Fruit fly (Drosophila melanogaster) whole organism, embryonic: ENCODE measurements around the gene haf.

Source experiments
- Antp ChIP-seq: fragments of 200-800 bp; sonication (Bioruptor generic); optimal IDR thresholded peaks from 3 replicates; lab custom pipeline; 2016; ENCODE audit warnings: missing biosample characterization, missing genetic modification characterization
- CG10147 ChIP-seq: fragments of 200-800 bp; sonication (Bioruptor generic); optimal IDR thresholded peaks from 2 replicates; lab custom pipeline; 2019; ENCODE audit warnings: missing biosample characterization, mild to moderate bottlenecking, missing genetic modification characterization, moderate library complexity
- CG1024 ChIP-seq: fragments of 200-800 bp; sonication (Bioruptor generic); IDR thresholded peaks from 2 replicates; pipeline ENCODE4 v1.3.6; 2022; ENCODE audit warnings: missing biosample characterization, missing genetic modification characterization
- CG11085 ChIP-seq: fragments of 200-800 bp; sonication (Bioruptor generic); IDR thresholded peaks from 2 replicates; pipeline ENCODE4 v1.3.6; 2022; ENCODE audit warnings: missing biosample characterization, missing genetic modification characterization
- CG12659 ChIP-seq: fragments of 200-800 bp; sonication (Bioruptor generic); optimal IDR thresholded peaks from 3 replicates; lab custom pipeline; 2017; ENCODE audit warnings: mild to moderate bottlenecking, missing biosample characterization, missing genetic modification reagents, missing genetic modification characterization
- CG13287 ChIP-seq: fragments of 200-800 bp; sonication (Bioruptor generic); IDR thresholded peaks from 2 replicates; pipeline ENCODE4 v1.3.6; 2022; ENCODE audit warnings: missing biosample characterization, missing genetic modification characterization; ENCODE audit not compliant: partially characterized antibody
- CG13894 ChIP-seq: fragments of 200-800 bp; sonication (Bioruptor generic); optimal IDR thresholded peaks from 3 replicates; lab custom pipeline; 2018; ENCODE audit warnings: missing biosample characterization, mild to moderate bottlenecking, missing genetic modification characterization, moderate library complexity
- CG14710 ChIP-seq: fragments of 200-800 bp; sonication (Bioruptor generic); optimal IDR thresholded peaks from 3 replicates; lab custom pipeline; 2019; ENCODE audit warnings: missing biosample characterization, mild to moderate bottlenecking, missing genetic modification characterization, moderate library complexity
- CG15011 ChIP-seq: fragments of 200-800 bp; sonication (Bioruptor generic); optimal IDR thresholded peaks from 3 replicates; lab custom pipeline; 2018; ENCODE audit warnings: missing biosample characterization, mild to moderate bottlenecking, missing genetic modification characterization
- CG15073 ChIP-seq: fragments of 200-800 bp; sonication (Bioruptor generic); optimal IDR thresholded peaks from 2 replicates; lab custom pipeline; 2016; ENCODE audit warnings: missing biosample characterization, missing genetic modification characterization
- CG15479 ChIP-seq: fragments of 200-800 bp; sonication (Bioruptor generic); optimal IDR thresholded peaks from 3 replicates; lab custom pipeline; 2019; ENCODE audit warnings: missing biosample characterization, mild to moderate bottlenecking, missing genetic modification characterization, moderate library complexity
- CG15696 ChIP-seq: fragments of 200-800 bp; sonication (Bioruptor generic); optimal IDR thresholded peaks from 2 replicates; lab custom pipeline; 2019; ENCODE audit warnings: missing biosample characterization, mild to moderate bottlenecking, missing genetic modification characterization, moderate library complexity
- CG16779 ChIP-seq: fragments of 200-800 bp; sonication (Bioruptor generic); IDR thresholded peaks from 2 replicates; pipeline ENCODE4 v1.3.6; 2022; ENCODE audit warnings: missing biosample characterization, missing genetic modification characterization
- CG1832 ChIP-seq: fragments of 200-800 bp; sonication (Bioruptor generic); optimal IDR thresholded peaks from 2 replicates; lab custom pipeline; 2017; ENCODE audit warnings: missing biosample characterization, mild to moderate bottlenecking, missing genetic modification characterization, inconsistent platforms
- CG2678 ChIP-seq: fragments of 200-800 bp; sonication (Bioruptor generic); optimal IDR thresholded peaks from 3 replicates; lab custom pipeline; 2019; ENCODE audit warnings: missing biosample characterization, mild to moderate bottlenecking, missing genetic modification characterization, moderate library complexity
- CG3065 ChIP-seq: fragments of 200-800 bp; sonication (Bioruptor generic); optimal IDR thresholded peaks from 2 replicates; lab custom pipeline; 2016; ENCODE audit warnings: missing biosample characterization, missing genetic modification characterization
- CG31388 ChIP-seq: fragments of 200-800 bp; sonication (Bioruptor generic); optimal IDR thresholded peaks from 2 replicates; lab custom pipeline; 2016; ENCODE audit warnings: missing biosample characterization, missing genetic modification characterization
- CG33557 ChIP-seq: fragments of 200-800 bp; sonication (Bioruptor generic); optimal IDR thresholded peaks from 2 replicates; lab custom pipeline; 2019; ENCODE audit warnings: missing biosample characterization, mild to moderate bottlenecking, missing genetic modification characterization, moderate library complexity
- CG4404 ChIP-seq: fragments of 200-800 bp; sonication (Bioruptor generic); IDR thresholded peaks from 2 replicates; pipeline ENCODE4 v1.3.6; 2022; ENCODE audit warnings: missing biosample characterization, missing genetic modification characterization
- CG4730 ChIP-seq: fragments of 200-800 bp; sonication (Bioruptor generic); IDR thresholded peaks from 2 replicates; pipeline ENCODE4 v1.3.6; 2022; ENCODE audit warnings: missing biosample characterization, missing genetic modification characterization
- CG5245 ChIP-seq: fragments of 200-800 bp; sonication (Bioruptor generic); optimal IDR thresholded peaks from 3 replicates; lab custom pipeline; 2016; ENCODE audit warnings: missing biosample characterization, missing genetic modification characterization
- CG7556 ChIP-seq: fragments of 200-800 bp; sonication (Bioruptor generic); optimal IDR thresholded peaks from 2 replicates; lab custom pipeline; 2017; ENCODE audit warnings: missing biosample characterization, mild to moderate bottlenecking, missing genetic modification characterization
- CG7963 ChIP-seq: fragments of 200-800 bp; sonication (Bioruptor generic); IDR thresholded peaks from 3 replicates; pipeline ENCODE4 v1.3.6; 2022; ENCODE audit warnings: missing biosample characterization, missing genetic modification characterization; ENCODE audit not compliant: partially characterized antibody
- CG8290 ChIP-seq, 3 experiments: fragments of 200-800 bp; sonication (Bioruptor generic); optimal IDR thresholded peaks; 2 replicates each; lab custom pipeline; 2016 to 2019; ENCODE audit warnings: missing biosample characterization in 3 of 3, missing genetic modification characterization in 3 of 3, mild to moderate bottlenecking in 2 of 3, moderate library complexity in 1 of 3
- Chrac-16 ChIP-seq: fragments of 200-800 bp; sonication (Bioruptor generic); optimal IDR thresholded peaks from 3 replicates; lab custom pipeline; 2016; ENCODE audit warnings: missing biosample characterization, missing genetic modification characterization
- Dip3 ChIP-seq: fragments of 200-800 bp; sonication (Bioruptor generic); optimal IDR thresholded peaks from 3 replicates; lab custom pipeline; 2016; ENCODE audit warnings: missing biosample characterization, missing genetic modification characterization
- Hey ChIP-seq: fragments of 200-800 bp; sonication (Bioruptor generic); optimal IDR thresholded peaks from 3 replicates; lab custom pipeline; 2018; ENCODE audit warnings: missing biosample characterization, mild to moderate bottlenecking, missing genetic modification characterization
- Hsf ChIP-seq: fragments of 200-800 bp; sonication (Bioruptor generic); optimal IDR thresholded peaks from 3 replicates; lab custom pipeline; 2016; ENCODE audit warnings: missing biosample characterization, missing genetic modification characterization
- Lim3 ChIP-seq: fragments of 200-800 bp; sonication (Bioruptor generic); IDR thresholded peaks from 2 replicates; pipeline ENCODE4 v1.3.6; 2022; ENCODE audit warnings: missing biosample characterization, missing genetic modification characterization
- Nf-YA ChIP-seq: fragments of 200-800 bp; sonication (Bioruptor generic); IDR thresholded peaks from 2 replicates; pipeline ENCODE4 v1.3.6; 2022; ENCODE audit warnings: missing biosample characterization, missing genetic modification characterization
- Spps ChIP-seq: fragments of 200-800 bp; sonication (Bioruptor generic); optimal IDR thresholded peaks from 2 replicates; lab custom pipeline; 2018; ENCODE audit warnings: missing biosample characterization, mild to moderate bottlenecking, missing genetic modification characterization
- Usf ChIP-seq: fragments of 200-800 bp; sonication (Bioruptor generic); optimal IDR thresholded peaks from 2 replicates; lab custom pipeline; 2017; ENCODE audit warnings: missing genotype, missing biosample characterization, missing genetic modification characterization
- cad ChIP-seq: fragments of >200 bp; optimal IDR thresholded peaks from 2 replicates; lab custom pipeline; 2017; ENCODE audit warnings: missing biosample characterization, missing genetic modification characterization
- cato ChIP-seq: fragments of 200-800 bp; sonication (Bioruptor generic); optimal IDR thresholded peaks from 2 replicates; lab custom pipeline; 2016; ENCODE audit warnings: missing biosample characterization, missing genetic modification characterization, borderline replicate concordance
- croc ChIP-seq: fragments of 200-800 bp; sonication (Bioruptor generic); conservative IDR thresholded peaks from 3 replicates; pipeline ENCODE4 v1.3.6; 2022; ENCODE audit warnings: missing biosample characterization, missing genetic modification characterization
- dan ChIP-seq: fragments of 200-800 bp; sonication (Bioruptor generic); IDR thresholded peaks from 2 replicates; pipeline ENCODE4 v1.3.6; 2022; ENCODE audit warnings: missing biosample characterization, missing genetic modification characterization
- dm ChIP-seq: fragments of 200-800 bp; sonication (Bioruptor generic); optimal IDR thresholded peaks from 3 replicates; lab custom pipeline; 2016; ENCODE audit warnings: missing biosample characterization, missing genetic modification characterization
- dpn ChIP-seq, 2 experiments: fragments of 200-800 bp; sonication (Bioruptor generic); optimal IDR thresholded peaks; 3 replicates each; lab custom pipeline; 2016; ENCODE audit warnings: missing biosample characterization in 2 of 2, missing genetic modification characterization in 2 of 2
- emc ChIP-seq: fragments of 200-800 bp; sonication (Bioruptor generic); optimal IDR thresholded peaks from 2 replicates; lab custom pipeline; 2016; ENCODE audit warnings: missing biosample characterization, missing genetic modification characterization
- ham ChIP-seq: fragments of 200-800 bp; sonication (Bioruptor generic); IDR thresholded peaks from 2 replicates; pipeline ENCODE4 v1.3.6; 2022; ENCODE audit warnings: missing biosample characterization, missing genetic modification characterization
- ind ChIP-seq: fragments of 200-800 bp; sonication (Bioruptor generic); optimal IDR thresholded peaks from 3 replicates; lab custom pipeline; 2016; ENCODE audit warnings: missing biosample characterization, missing genetic modification characterization
- nmo ChIP-seq: fragments of 200-800 bp; sonication (Bioruptor generic); optimal IDR thresholded peaks from 2 replicates; lab custom pipeline; 2018; ENCODE audit warnings: missing biosample characterization, mild to moderate bottlenecking, missing genetic modification characterization, moderate library complexity
- otp ChIP-seq: fragments of 200-800 bp; sonication (Bioruptor generic); IDR thresholded peaks from 3 replicates; pipeline ENCODE4, ENCODE4 v1.3.6; 2022; ENCODE audit warnings: missing biosample characterization, missing genetic modification characterization
- pan ChIP-seq, 4 experiments: fragments of >200 bp in 3 of 4; fragments of 200-800 bp in 1 of 4; sonication (Bioruptor generic) in 1 of 4; optimal IDR thresholded peaks in 3 of 4; IDR thresholded peaks in 1 of 4; 2 replicates each; pipeline versions ENCODE4 v1.3.6 to Lab custom; 2017 to 2022; ENCODE audit warnings: missing biosample characterization in 2 of 4, missing genetic modification characterization in 2 of 4, mixed read lengths in 1 of 4
- phol ChIP-seq: fragments of 200-800 bp; sonication (Bioruptor generic); optimal IDR thresholded peaks from 3 replicates; lab custom pipeline; 2018; ENCODE audit warnings: missing biosample characterization, mild to moderate bottlenecking, missing genetic modification characterization, moderate library complexity
- pros ChIP-seq: fragments of 200-800 bp; sonication (Bioruptor generic); optimal IDR thresholded peaks from 3 replicates; lab custom pipeline; 2019; ENCODE audit warnings: missing biosample characterization, mild to moderate bottlenecking, missing genetic modification characterization, moderate library complexity
- run ChIP-seq: fragments of 200-800 bp; sonication (Bioruptor generic); optimal IDR thresholded peaks from 3 replicates; lab custom pipeline; 2018; ENCODE audit warnings: missing biosample characterization, mild to moderate bottlenecking, missing genetic modification characterization
- tup ChIP-seq: fragments of 200-800 bp; sonication (Bioruptor generic); optimal IDR thresholded peaks from 2 replicates; lab custom pipeline; 2016; ENCODE audit warnings: missing biosample characterization, mild to moderate bottlenecking, missing genetic modification characterization, moderate library complexity
- zen ChIP-seq: fragments of 200-800 bp; sonication (Bioruptor generic); optimal IDR thresholded peaks from 3 replicates; lab custom pipeline; 2018; ENCODE audit warnings: missing biosample characterization, mild to moderate bottlenecking, missing genetic modification characterization, moderate library complexity

haf gene

dm6 chr2L:1624750-1625149, 69.8 kb downstream of the haf start (continued):
- TF ChIP-seq tup (peak; percentile 32), CG1832 (GFP tag; lab: Kevin White, UChicago) (no peak), CG15696 (tag; lab: Kevin White, UChicago) (no peak), CG7963 (GFP tag; lab: Robert Waterston, UW) (no peak), CG31388 (GFP tag; lab: Kevin White, UChicago) (peak; percentile 11), emc (GFP tag; lab: Kevin White, UChicago) (peak; percentile 10), nmo (GFP tag; lab: Kevin White, UChicago) (peak; percentile 64), CG15073 (GFP tag; lab: Kevin White, UChicago) (no peak), Antp (GFP tag; lab: Kevin White, UChicago) (peak; percentile 85), CG3065 (GFP tag; lab: Kevin White, UChicago) (no peak), CG15011 (GFP tag; lab: Kevin White, UChicago) (peak; percentile 46), dan (GFP tag; lab: Robert Waterston, UW) (no peak), CG11085 (GFP tag; lab: Robert Waterston, UW) (peak; percentile 86), zen (peak; percentile 8), CG10147 (GFP tag; lab: Kevin White, UChicago) (peak; percentile 80), CG2678 (peak; percentile 86), Dip3 (peak; percentile 62), Spps (tag; lab: Kevin White, UChicago) (no peak), croc (GFP tag; lab: Robert Waterston, UW) (peak; percentile 66), CG16779 (GFP tag; lab: Robert Waterston, UW) (peak; percentile 47; the same call in 1 of the 2 replicates), cad (GFP tag; lab: Kevin White, UChicago) (no peak), dm (GFP tag; lab: Kevin White, UChicago) (peak; percentile 1), CG13894 (tag; lab: Kevin White, UChicago) (peak; percentile 84), otp (GFP tag; lab: Robert Waterston, UW) (peak; percentile 72), CG1024 (GFP tag; lab: Robert Waterston, UW) (peak; percentile 75), dpn (GFP tag; optimal IDR thresholded peaks at IDR 0.05; lab: Kevin White, UChicago) (peak; percentile 71 to 79), CG15479 (GFP tag; lab: Kevin White, UChicago) (no peak), CG7556 (GFP tag; lab: Kevin White, UChicago) (peak; percentile 84), CG33557 (GFP tag; lab: Kevin White, UChicago) (no peak), Nf-YA (peak; percentile 75), Lim3 (GFP tag; lab: Robert Waterston, UW) (0 out of 2 replicates have a peak, but pooled peaks have one; percentile 21), Hey (tag; lab: Kevin White, UChicago) (peak; percentile 48), cato (GFP tag; lab: Kevin White, UChicago) (peak; percentile 11), CG4730 (GFP tag; lab: Robert Waterston, UW) (peak; percentile 76), CG8290 (GFP tag; optimal IDR thresholded peaks at IDR 0.05; lab: Kevin White, UChicago) (no peak), CG8290 (tag; optimal IDR thresholded peaks at IDR 0.05; lab: Kevin White, UChicago) (peak in 1 of 2 experiments; percentile 86), run (tag; lab: Kevin White, UChicago) (peak; percentile 28), pan (optimal IDR thresholded peaks at IDR 0.05; lab: Kevin White, UChicago) (no peak), pan (GFP tag; optimal IDR thresholded peaks at IDR 0.05 in 1 of 2, IDR thresholded peaks at IDR 0.05 in 1 of 2) (peak in 1 of 2 experiments; percentile 90), pros (GFP tag; lab: Kevin White, UChicago) (no peak), ind (GFP tag; lab: Kevin White, UChicago) (peak; percentile 80), phol (peak; percentile 60), Usf (GFP tag; lab: Kevin White, UChicago) (no peak), CG13287 (GFP tag; lab: Robert Waterston, UW) (no peak), Hsf (GFP tag; lab: Kevin White, UChicago) (peak; percentile 77), CG12659 (GFP tag; lab: Kevin White, UChicago) (peak; percentile 79), CG5245 (GFP tag; lab: Kevin White, UChicago) (peak; percentile 55), ham (peak; percentile 73; the same call in 1 of the 2 replicates), CG4404 (GFP tag; lab: Robert Waterston, UW) (peak; percentile 67), CG14710 (tag; lab: Kevin White, UChicago) (peak; percentile 20), Chrac-16 (GFP tag; lab: Kevin White, UChicago) (peak; percentile 72)
